Fruit fly (Drosophila melanogaster): ENCODE data around the gene RpS4.

The RpS4 gene

dm6 chr3L:13015195-13015822 is 26.2 kb upstream of the RpS4 start, which contains the start of gene MICAL-like (continued):
- TF ChIP-seq Ada2b (GFP tag; IDR thresholded peaks at IDR 0.05) (peak; percentile 49), CG32532 (GFP tag; IDR thresholded peaks at IDR 0.05) (peak; percentile 64), cato (GFP tag; optimal IDR thresholded peaks at IDR 0.05; ENCODE audit: borderline replicate concordance) (no peak), ham (GFP tag; IDR thresholded peaks at IDR 0.05) (no peak), CG2116 (GFP tag; optimal IDR thresholded peaks at IDR 0.05) (peak; percentile 21), CG15514 (GFP tag; optimal IDR thresholded peaks at IDR 0.05) (peak; percentile 19), unc-4 (GFP tag; IDR thresholded peaks at IDR 0.05; ENCODE audit: partially characterized antibody) (peak; percentile 84), NC2β (GFP tag; optimal IDR thresholded peaks at IDR 0.05) (no peak), CG5953 (GFP tag; IDR thresholded peaks at IDR 0.05) (no peak), CG18599 (GFP tag; optimal IDR thresholded peaks at IDR 0.05) (no peak), CG17361 (GFP tag; IDR thresholded peaks at IDR 0.05) (no peak; the same call in 2 of the 3 replicates), Pdp1 (GFP tag; optimal IDR thresholded peaks at IDR 0.05) (peak in 1 of 2 experiments; percentile 4), Drgx (GFP tag; IDR thresholded peaks at IDR 0.05) (no peak), CG15601 (tag; optimal IDR thresholded peaks at IDR 0.05) (no peak), sna (GFP tag; IDR thresholded peaks at IDR 0.05; ENCODE audit: partially characterized antibody) (peak; percentile 91), ap (GFP tag; IDR thresholded peaks at IDR 0.05) (no peak), tll (GFP tag; optimal IDR thresholded peaks at IDR 0.05) (peak in 1 of 2 experiments; percentile 1), HmgD (GFP tag; optimal IDR thresholded peaks at IDR 0.05) (no peak), BEAF-32 (GFP tag; optimal IDR thresholded peaks at IDR 0.05) (peak; percentile 75), bab2 (GFP tag; optimal IDR thresholded peaks at IDR 0.05) (peak; percentile 5), fd102C (GFP tag; optimal IDR thresholded peaks at IDR 0.05) (no peak), Sin3A (optimal IDR thresholded peaks at IDR 0.05) (no peak), ase (GFP tag; IDR thresholded peaks at IDR 0.05) (peak; percentile 49; the same call in 1 of the 3 replicates), Ravus (GFP tag; IDR thresholded peaks at IDR 0.05) (no peak), danr (GFP tag; IDR thresholded peaks at IDR 0.05) (0 out of 2 replicates have a peak, but pooled peaks have one; percentile 22), C15 (GFP tag; IDR thresholded peaks at IDR 0.05) (no peak), Atf-2 (GFP tag; optimal IDR thresholded peaks at IDR 0.05) (no peak), Ssrp (tag; optimal IDR thresholded peaks at IDR 0.05) (no peak), CG13287 (GFP tag; IDR thresholded peaks at IDR 0.05; ENCODE audit: partially characterized antibody) (peak; percentile 89), Stat92E (GFP tag; optimal IDR thresholded peaks at IDR 0.05) (no peak), slbo (GFP tag; IDR thresholded peaks at IDR 0.05) (peak; percentile 62), sens (GFP tag) (peak; percentile 87), CG9817 (tag; optimal IDR thresholded peaks at IDR 0.05) (peak; percentile 30), CG11247 (GFP tag; IDR thresholded peaks at IDR 0.05) (0 out of 2 replicates have a peak, but pooled peaks have one; percentile 14), MBD-R2 (GFP tag; IDR thresholded peaks at IDR 0.05) (peak; percentile 65), CG10543 (GFP tag; optimal IDR thresholded peaks at IDR 0.05) (no peak), Opbp (GFP tag; IDR thresholded peaks at IDR 0.05; ENCODE audit: partially characterized antibody) (peak; percentile 54; the same call in 1 of the 3 replicates), bcd (GFP tag; optimal IDR thresholded peaks at IDR 0.05) (no peak), Trl (optimal IDR thresholded peaks at IDR 0.05) (no peak), Trl (GFP tag; optimal IDR thresholded peaks at IDR 0.05) (no peak), phol (tag; optimal IDR thresholded peaks at IDR 0.05) (no peak), NfI (GFP tag; optimal IDR thresholded peaks at IDR 0.05) (peak; percentile 39), CG4730 (GFP tag; IDR thresholded peaks at IDR 0.05) (no peak), CG17802 (tag; optimal IDR thresholded peaks at IDR 0.05) (peak; percentile 42), H2.0 (GFP tag; IDR thresholded peaks at IDR 0.05) (peak; percentile 13; the same call in 1 of the 2 replicates), pzg (GFP tag; optimal IDR thresholded peaks at IDR 0.05) (peak; percentile 39), hkb (optimal IDR thresholded peaks at IDR 0.05) (no peak), hkb (GFP tag; IDR thresholded peaks at IDR 0.05) (peak; percentile 36; the same call in 1 of the 2 replicates), HLH4C (GFP tag; IDR thresholded peaks at IDR 0.05; ENCODE audit: partially characterized antibody) (peak; percentile 79)
